Fruit fly (Drosophila melanogaster) whole organism, prepupa: ENCODE data around the gene CG15498.

Experiments used
- Blimp-1 ChIP-seq: fragments of 200-800 bp; sonication (Bioruptor generic); optimal IDR thresholded peaks from 3 replicates; lab custom pipeline; 2017; ENCODE audit warnings: missing biosample characterization, missing genetic modification characterization, mild to moderate bottlenecking, moderate library complexity, missing genetic modification reagents
- CG10631 ChIP-seq: fragments of 200-800 bp; sonication (Bioruptor generic); optimal IDR thresholded peaks from 2 replicates; lab custom pipeline; 2016; ENCODE audit warnings: missing biosample characterization, missing genetic modification characterization
- CG10669 ChIP-seq: fragments of 200-800 bp; sonication (Bioruptor generic); optimal IDR thresholded peaks from 3 replicates; lab custom pipeline; 2018; ENCODE audit warnings: missing biosample characterization, mild to moderate bottlenecking, missing genetic modification characterization, moderate library complexity
- CG11294 ChIP-seq: fragments of 200-800 bp; sonication (Bioruptor generic); IDR thresholded peaks from 2 replicates; pipeline ENCODE4 v1.3.6; 2022; ENCODE audit warnings: missing biosample characterization, missing genetic modification characterization
- CG11762 ChIP-seq: fragments of 200-800 bp; sonication (Bioruptor generic); optimal IDR thresholded peaks from 3 replicates; lab custom pipeline; 2016; ENCODE audit warnings: missing biosample characterization, missing genetic modification characterization; ENCODE audit not compliant: insufficient read depth
- CG11902 ChIP-seq: fragments of 200-800 bp; sonication (Bioruptor generic); optimal IDR thresholded peaks from 3 replicates; lab custom pipeline; 2016; ENCODE audit warnings: missing biosample characterization, missing genetic modification characterization
- CG15336 ChIP-seq: fragments of 200-800 bp; sonication (Bioruptor generic); IDR thresholded peaks from 2 replicates; pipeline ENCODE4 v1.3.6; 2022; ENCODE audit warnings: missing biosample characterization, missing genetic modification characterization
- CG1621 ChIP-seq: fragments of 200-800 bp; sonication (Bioruptor generic); optimal IDR thresholded peaks from 3 replicates; lab custom pipeline; 2018; ENCODE audit warnings: missing biosample characterization, mild to moderate bottlenecking, missing genetic modification characterization
- CG3032 ChIP-seq: fragments of 200-800 bp; optimal IDR thresholded peaks from 2 replicates; lab custom pipeline; 2019; ENCODE audit warnings: missing biosample characterization, mild to moderate bottlenecking, missing genetic modification characterization, moderate library complexity
- CG31627 ChIP-seq: fragments of 200-800 bp; sonication (Bioruptor generic); optimal IDR thresholded peaks from 3 replicates; lab custom pipeline; 2016; ENCODE audit warnings: missing biosample characterization, missing genetic modification characterization
- CG32006 ChIP-seq: fragments of 200-800 bp; sonication (Bioruptor generic); optimal IDR thresholded peaks from 3 replicates; lab custom pipeline; 2017; ENCODE audit warnings: missing biosample characterization, mild to moderate bottlenecking, missing genetic modification characterization
- CG34406 ChIP-seq: fragments of 200-800 bp; sonication (Bioruptor generic); optimal IDR thresholded peaks from 3 replicates; lab custom pipeline; 2016; ENCODE audit warnings: missing biosample characterization, missing genetic modification characterization
- CG3919 ChIP-seq: fragments of 200-800 bp; sonication (Bioruptor generic); optimal IDR thresholded peaks from 3 replicates; lab custom pipeline; 2016; ENCODE audit warnings: missing biosample characterization, missing genetic modification characterization
- CG4318 ChIP-seq: fragments of 200-800 bp; sonication (Bioruptor generic); optimal IDR thresholded peaks from 3 replicates; lab custom pipeline; 2017; ENCODE audit warnings: missing biosample characterization, mild to moderate bottlenecking, missing genetic modification characterization
- CG6163 ChIP-seq: fragments of 200-800 bp; sonication (Bioruptor generic); IDR thresholded peaks from 3 replicates; pipeline ENCODE4 v1.3.6; 2022; ENCODE audit warnings: missing biosample characterization, missing genetic modification characterization
- CG6276 ChIP-seq: fragments of 200-800 bp; sonication (Bioruptor generic); optimal IDR thresholded peaks from 2 replicates; lab custom pipeline; 2017; ENCODE audit warnings: missing biosample characterization, mild to moderate bottlenecking, missing genetic modification characterization
- CG6792 ChIP-seq: fragments of 200-800 bp; sonication (Bioruptor generic); optimal IDR thresholded peaks from 3 replicates; lab custom pipeline; 2016; ENCODE audit warnings: missing biosample characterization, missing genetic modification characterization
- CG6808 ChIP-seq: fragments of 200-800 bp; sonication (Bioruptor generic); optimal IDR thresholded peaks from 3 replicates; lab custom pipeline; 2017; ENCODE audit warnings: missing biosample characterization, missing genetic modification characterization, mild to moderate bottlenecking, moderate library complexity, missing genetic modification reagents
- CG6854 ChIP-seq: fragments of 200-800 bp; sonication (Bioruptor generic); optimal IDR thresholded peaks from 2 replicates; lab custom pipeline; 2017; ENCODE audit warnings: missing biosample characterization, mild to moderate bottlenecking, missing genetic modification characterization
- CG7368 ChIP-seq: fragments of 200-800 bp; sonication (Bioruptor generic); optimal IDR thresholded peaks from 3 replicates; lab custom pipeline; 2016; ENCODE audit warnings: missing biosample characterization, missing genetic modification characterization
- CG8119 ChIP-seq: fragments of 200-800 bp; sonication (Bioruptor generic); IDR thresholded peaks from 3 replicates; pipeline ENCODE4 v1.3.6; 2022; ENCODE audit warnings: missing biosample characterization, missing genetic modification characterization
- CG8319 ChIP-seq: fragments of 200-800 bp; sonication (Bioruptor generic); optimal IDR thresholded peaks from 3 replicates; lab custom pipeline; 2016; ENCODE audit warnings: missing biosample characterization, missing genetic modification characterization
- CG8632 ChIP-seq: fragments of 200-800 bp; sonication (Bioruptor generic); optimal IDR thresholded peaks from 3 replicates; lab custom pipeline; 2016; ENCODE audit warnings: missing biosample characterization, missing genetic modification characterization
- CG9139 ChIP-seq: fragments of 200-800 bp; sonication (Bioruptor generic); optimal IDR thresholded peaks from 3 replicates; lab custom pipeline; 2017; ENCODE audit warnings: missing biosample characterization, mild to moderate bottlenecking, missing genetic modification characterization
- Eip75B ChIP-seq: fragments of 200-800 bp; sonication (Bioruptor generic); optimal IDR thresholded peaks from 3 replicates; lab custom pipeline; 2016; ENCODE audit warnings: missing biosample characterization, missing genetic modification characterization
- Eip93F ChIP-seq: fragments of 200-800 bp; sonication (Bioruptor generic); optimal IDR thresholded peaks from 2 replicates; lab custom pipeline; 2016; ENCODE audit warnings: missing biosample characterization, mild to moderate bottlenecking, missing genetic modification characterization
- Ets96B ChIP-seq: fragments of 200-800 bp; optimal IDR thresholded peaks from 2 replicates; lab custom pipeline; 2019; ENCODE audit warnings: missing biosample characterization, mild to moderate bottlenecking, missing genetic modification characterization, moderate library complexity
- Gug ChIP-seq: fragments of 200-800 bp; sonication (Bioruptor generic); IDR thresholded peaks from 2 replicates; pipeline ENCODE4 v1.3.6; 2022; ENCODE audit warnings: missing biosample characterization, missing genetic modification characterization
- Hr39 ChIP-seq: fragments of 200-800 bp; sonication (Bioruptor generic); optimal IDR thresholded peaks from 2 replicates; lab custom pipeline; 2016; ENCODE audit warnings: missing biosample characterization, missing genetic modification characterization
- Lpt ChIP-seq: fragments of 200-800 bp; sonication (Bioruptor generic); optimal IDR thresholded peaks from 3 replicates; lab custom pipeline; 2016; ENCODE audit warnings: missing biosample characterization, missing genetic modification characterization
- Met ChIP-seq: fragments of 200-800 bp; sonication (Bioruptor generic); optimal IDR thresholded peaks from 3 replicates; lab custom pipeline; 2016; ENCODE audit warnings: missing biosample characterization, missing genetic modification characterization
- OdsH ChIP-seq: fragments of 200-800 bp; sonication (Bioruptor generic); optimal IDR thresholded peaks from 3 replicates; lab custom pipeline; 2016; ENCODE audit warnings: missing biosample characterization, missing genetic modification characterization
- Smox ChIP-seq: fragments of 200-800 bp; sonication (Bioruptor generic); optimal IDR thresholded peaks from 3 replicates; lab custom pipeline; 2016; ENCODE audit warnings: missing biosample characterization, missing genetic modification characterization
- Sox102F ChIP-seq: fragments of 200-800 bp; sonication (Bioruptor generic); optimal IDR thresholded peaks from 2 replicates; lab custom pipeline; 2016; ENCODE audit warnings: missing biosample characterization, mild to moderate bottlenecking, missing genetic modification characterization
- Sox14 ChIP-seq: fragments of 200-800 bp; sonication (Bioruptor generic); optimal IDR thresholded peaks from 3 replicates; lab custom pipeline; 2016; ENCODE audit warnings: missing biosample characterization, missing genetic modification characterization
- Sox15 ChIP-seq: fragments of 200-800 bp; sonication (Bioruptor generic); optimal IDR thresholded peaks from 3 replicates; lab custom pipeline; 2016; ENCODE audit warnings: missing biosample characterization, missing genetic modification characterization
- achi ChIP-seq: fragments of 200-800 bp; sonication (Bioruptor generic); optimal IDR thresholded peaks from 3 replicates; lab custom pipeline; 2016; ENCODE audit warnings: missing biosample characterization, missing genetic modification characterization
- acj6 ChIP-seq: fragments of 200-800 bp; sonication (Bioruptor generic); optimal IDR thresholded peaks from 3 replicates; lab custom pipeline; 2016; ENCODE audit warnings: missing biosample characterization, missing genetic modification characterization
- dac ChIP-seq: fragments of 200-800 bp; sonication (Bioruptor generic); optimal IDR thresholded peaks from 2 replicates; lab custom pipeline; 2017; ENCODE audit warnings: missing biosample characterization, mild to moderate bottlenecking, missing genetic modification characterization
- dsx ChIP-seq: fragments of 200-800 bp; optimal IDR thresholded peaks from 3 replicates; lab custom pipeline; 2019; ENCODE audit warnings: missing biosample characterization, mild to moderate bottlenecking, missing genetic modification characterization, moderate library complexity; ENCODE audit not compliant: poor library complexity, severe bottlenecking
- esn ChIP-seq: fragments of 200-800 bp; sonication (Bioruptor generic); optimal IDR thresholded peaks from 2 replicates; lab custom pipeline; 2016; ENCODE audit warnings: missing biosample characterization, mild to moderate bottlenecking, missing genetic modification characterization, moderate library complexity
- fd59A ChIP-seq: fragments of 200-800 bp; sonication (Bioruptor generic); optimal IDR thresholded peaks from 2 replicates; lab custom pipeline; 2017; ENCODE audit warnings: missing biosample characterization, mild to moderate bottlenecking, missing genetic modification characterization, missing genetic modification reagents
- fd85E ChIP-seq: fragments of 200-800 bp; sonication (Bioruptor generic); optimal IDR thresholded peaks from 3 replicates; lab custom pipeline; 2016; ENCODE audit warnings: missing biosample characterization, missing genetic modification characterization
- fkh ChIP-seq: fragments of 200-800 bp; sonication (Bioruptor generic); optimal IDR thresholded peaks from 3 replicates; lab custom pipeline; 2017; ENCODE audit warnings: missing biosample characterization, mild to moderate bottlenecking, missing genetic modification characterization, moderate library complexity
- lz ChIP-seq: fragments of 200-800 bp; sonication (Bioruptor generic); optimal IDR thresholded peaks from 3 replicates; lab custom pipeline; 2016; ENCODE audit warnings: missing biosample characterization, missing genetic modification characterization
- net ChIP-seq: fragments of 200-800 bp; sonication (Bioruptor generic); optimal IDR thresholded peaks from 3 replicates; lab custom pipeline; 2016; ENCODE audit warnings: missing biosample characterization, missing genetic modification characterization
- salr ChIP-seq, 2 experiments: fragments of 200-800 bp; sonication (Bioruptor generic); optimal IDR thresholded peaks; 3 replicates each; lab custom pipeline; 2016 to 2018; ENCODE audit warnings: missing biosample characterization in 2 of 2, missing genetic modification characterization in 2 of 2, mild to moderate bottlenecking in 1 of 2
- spab ChIP-seq: fragments of 200-800 bp; sonication (Bioruptor generic); optimal IDR thresholded peaks from 2 replicates; lab custom pipeline; 2017; ENCODE audit warnings: missing biosample characterization, mild to moderate bottlenecking, missing genetic modification characterization, missing genetic modification reagents
- ss ChIP-seq, 2 experiments: fragments of 200-800 bp; sonication (Bioruptor generic); optimal IDR thresholded peaks; 2 replicates in 1 of 2; 3 replicates in 1 of 2; lab custom pipeline; 2017 to 2018; ENCODE audit warnings: mild to moderate bottlenecking in 2 of 2, missing biosample characterization in 2 of 2, missing genetic modification characterization in 2 of 2, moderate library complexity in 1 of 2
- svp ChIP-seq: fragments of 200-800 bp; sonication (Bioruptor generic); peaks from one replicate; lab custom pipeline; 2016; ENCODE audit warnings: missing biosample characterization, missing genetic modification characterization
- topi ChIP-seq: fragments of 200-800 bp; sonication (Bioruptor generic); optimal IDR thresholded peaks from 3 replicates; lab custom pipeline; 2016; ENCODE audit warnings: missing biosample characterization, missing genetic modification characterization
- vri ChIP-seq: fragments of 200-800 bp; sonication (Bioruptor generic); optimal IDR thresholded peaks from 3 replicates; lab custom pipeline; 2016; ENCODE audit warnings: missing biosample characterization, mild to moderate bottlenecking, missing genetic modification characterization

CG15498 gene

dm6 chr3R:21520183-21520582 lies 48.8 kb downstream of the CG15498 start:
- TF ChIP-seq CG11902 (GFP tag; lab: Kevin White, UChicago) (peak; percentile 90), CG8119 (no peak), CG11294 (GFP tag; lab: Robert Waterston, UW) (peak; percentile 78), dac (GFP tag; lab: Kevin White, UChicago) (peak; percentile 86), CG4318 (GFP tag; lab: Kevin White, UChicago) (peak; percentile 72), acj6 (GFP tag; lab: Kevin White, UChicago) (peak; percentile 95), achi (GFP tag; lab: Kevin White, UChicago) (peak; percentile 88), CG6792 (GFP tag; lab: Kevin White, UChicago) (peak; percentile 89), topi (GFP tag; lab: Kevin White, UChicago) (peak; percentile 92), CG6808 (GFP tag; lab: Kevin White, UChicago) (peak; percentile 81), Lpt (GFP tag; lab: Kevin White, UChicago) (peak; percentile 48), Ets96B (tag; lab: Kevin White, UChicago) (no peak), Blimp-1 (GFP tag; lab: Kevin White, UChicago) (peak; percentile 80), Sox15 (GFP tag; lab: Kevin White, UChicago) (peak; percentile 90), OdsH (GFP tag; lab: Kevin White, UChicago) (peak; percentile 95), CG6163 (GFP tag; lab: Robert Waterston, UW) (peak; percentile 97), Eip75B (GFP tag; lab: Kevin White, UChicago) (peak; percentile 89), Sox102F (GFP tag; lab: Kevin White, UChicago) (peak; percentile 88), CG1621 (tag; lab: Kevin White, UChicago) (peak; percentile 85), CG10669 (GFP tag; lab: Kevin White, UChicago) (peak; percentile 89), Sox14 (GFP tag; lab: Kevin White, UChicago) (peak; percentile 85), Eip93F (GFP tag; lab: Kevin White, UChicago) (no peak), salr (GFP tag; optimal IDR thresholded peaks at IDR 0.05; lab: Kevin White, UChicago) (peak in 1 of 2 experiments; percentile 98), vri (GFP tag; lab: Kevin White, UChicago) (peak; percentile 92), CG7368 (GFP tag; lab: Kevin White, UChicago) (peak; percentile 94), net (peak; percentile 93), fd85E (GFP tag; lab: Kevin White, UChicago) (peak; percentile 55), CG15336 (GFP tag; lab: Robert Waterston, UW) (no peak), CG11762 (GFP tag; lab: Kevin White, UChicago) (peak; percentile 88), fkh (GFP tag; lab: Kevin White, UChicago) (peak; percentile 91), CG8319 (peak; percentile 94), CG3919 (GFP tag; lab: Kevin White, UChicago) (peak; percentile 96), Smox (peak; percentile 87), CG9139 (GFP tag; lab: Kevin White, UChicago) (peak; percentile 78), CG32006 (GFP tag; lab: Kevin White, UChicago) (peak; percentile 74), CG10631 (GFP tag; lab: Kevin White, UChicago) (peak; percentile 89), CG8632 (GFP tag; lab: Kevin White, UChicago) (peak; percentile 84), Hr39 (GFP tag; lab: Kevin White, UChicago) (peak; percentile 97), Gug (GFP tag; lab: Robert Waterston, UW) (peak; percentile 73), CG6276 (GFP tag; lab: Kevin White, UChicago) (no peak), CG3032 (tag; lab: Kevin White, UChicago) (peak; percentile 87), ss (GFP tag; optimal IDR thresholded peaks at IDR 0.05; lab: Kevin White, UChicago) (peak; percentile 33 to 89), lz (GFP tag; lab: Kevin White, UChicago) (peak; percentile 97), Met (GFP tag; lab: Kevin White, UChicago) (peak; percentile 95), fd59A (peak; percentile 85), spab (GFP tag; lab: Kevin White, UChicago) (peak; percentile 69), esn (GFP tag; lab: Kevin White, UChicago) (peak; percentile 96), CG6854 (GFP tag; lab: Kevin White, UChicago) (peak; percentile 91), CG31627 (GFP tag; lab: Kevin White, UChicago) (peak; percentile 97), dsx (GFP tag; lab: Kevin White, UChicago) (no peak), CG34406 (GFP tag; lab: Kevin White, UChicago) (peak; percentile 92), svp (GFP tag; lab: Kevin White, UChicago) (peak; percentile 92)
